Fruit fly (Drosophila melanogaster): ENCODE results near the gene spict.

spict gene

dm6 chr2L:12704418-12704920 is at the start of gene spict, which contains the start of gene CG5776 (continued):
- peak; percentile 83 for TF ChIP-seq PHDP (tag; optimal IDR thresholded peaks at IDR 0.05)
- TF ChIP-seq org-1 (GFP tag; optimal IDR thresholded peaks at IDR 0.05) = peak; percentile 47
- TF ChIP-seq Aef1 (GFP tag; IDR thresholded peaks at IDR 0.05) = peak; percentile 83
- peak; percentile 52 for TF ChIP-seq Max (GFP tag; optimal IDR thresholded peaks at IDR 0.05)
- peak; percentile 89 for TF ChIP-seq CG3847 (GFP tag; IDR thresholded peaks at IDR 0.05)
- peak; percentile 73 for TF ChIP-seq CG2678 (tag; optimal IDR thresholded peaks at IDR 0.05)
- TF ChIP-seq Hmr (GFP tag; optimal IDR thresholded peaks at IDR 0.05) = peak; percentile 91
- TF ChIP-seq CG4328 (GFP tag; optimal IDR thresholded peaks at IDR 0.05) = peak; percentile 31
- no peak for TF ChIP-seq CG1647 (GFP tag; optimal IDR thresholded peaks at IDR 0.05)
- peak; percentile 89 for TF ChIP-seq CG13775 (GFP tag; optimal IDR thresholded peaks at IDR 0.05)
- peak; percentile 60 for TF ChIP-seq CG31441 (GFP tag; IDR thresholded peaks at IDR 0.05)
- TF ChIP-seq lov (optimal IDR thresholded peaks at IDR 0.05) = no peak
- TF ChIP-seq lov (GFP tag; IDR thresholded peaks at IDR 0.05) = no peak
- peak; percentile 18 for TF ChIP-seq CG10654 (GFP tag; optimal IDR thresholded peaks at IDR 0.05)
- TF ChIP-seq Hr51 (GFP tag; optimal IDR thresholded peaks at IDR 0.05) = peak; percentile 45 to 82
- 0 out of 2 replicates have a peak, but pooled peaks have one; percentile 58 for TF ChIP-seq seq (GFP tag; IDR thresholded peaks at IDR 0.05)
- peak; percentile 12; the same call in 1 of the 3 replicates for TF ChIP-seq CG34224 (GFP tag; IDR thresholded peaks at IDR 0.05; ENCODE audit: partially characterized antibody)
- TF ChIP-seq YL-1 (GFP tag; optimal IDR thresholded peaks at IDR 0.05) = peak; percentile 60
- peak; percentile 1 for TF ChIP-seq BtbVII (GFP tag; optimal IDR thresholded peaks at IDR 0.05)
- TF ChIP-seq Ets97D (GFP tag; optimal IDR thresholded peaks at IDR 0.05) = peak; percentile 25
- TF ChIP-seq Hr78 (GFP tag; optimal IDR thresholded peaks at IDR 0.05) = no peak
- TF ChIP-seq Spps (tag; optimal IDR thresholded peaks at IDR 0.05) = peak; percentile 40
- peak; percentile 10 for TF ChIP-seq Atf-2 (GFP tag; optimal IDR thresholded peaks at IDR 0.05)
- TF ChIP-seq usp (GFP tag; optimal IDR thresholded peaks at IDR 0.05) = no peak
- peak; percentile 92 for TF ChIP-seq Rfx (GFP tag; IDR thresholded peaks at IDR 0.05)
- no peak for TF ChIP-seq eve (GFP tag; optimal IDR thresholded peaks at IDR 0.05)
- peak; percentile 31 for TF ChIP-seq CG15479 (GFP tag; optimal IDR thresholded peaks at IDR 0.05)
- peak in 1 of 2 experiments; percentile 51 for TF ChIP-seq crp (GFP tag; optimal IDR thresholded peaks at IDR 0.05)
- TF ChIP-seq CG3065 (GFP tag; optimal IDR thresholded peaks at IDR 0.05) = no peak
- TF ChIP-seq CG30020 (tag; optimal IDR thresholded peaks at IDR 0.05) = peak; percentile 58
- TF ChIP-seq sr (GFP tag; IDR thresholded peaks at IDR 0.05) = no peak
- peak; percentile 86 for TF ChIP-seq CG9817 (tag; optimal IDR thresholded peaks at IDR 0.05)
- TF ChIP-seq Sry-δ (GFP tag; optimal IDR thresholded peaks at IDR 0.05) = no peak
- no peak for TF ChIP-seq bigmax (GFP tag; optimal IDR thresholded peaks at IDR 0.05)
- TF ChIP-seq Hr3 (GFP tag; optimal IDR thresholded peaks at IDR 0.05) = peak; percentile 75
- peak; percentile 98 for TF ChIP-seq MBD-R2 (GFP tag; IDR thresholded peaks at IDR 0.05)
- TF ChIP-seq CG16815 (GFP tag; optimal IDR thresholded peaks at IDR 0.05) = peak; percentile 80
- peak; percentile 88 for TF ChIP-seq dysf (GFP tag; IDR thresholded peaks at IDR 0.05)
- peak; percentile 7 for TF ChIP-seq Antp (GFP tag; optimal IDR thresholded peaks at IDR 0.05)
- peak; percentile 78 for TF ChIP-seq sug (tag; optimal IDR thresholded peaks at IDR 0.05)
- no peak for TF ChIP-seq CG6791 (GFP tag; IDR thresholded peaks at IDR 0.05; ENCODE audit: partially characterized antibody)
- peak; percentile 65 for TF ChIP-seq zen (tag; optimal IDR thresholded peaks at IDR 0.05)
- TF ChIP-seq E2f1 (GFP tag; IDR thresholded peaks at IDR 0.05) = peak; percentile 81
- TF ChIP-seq lab (GFP tag; optimal IDR thresholded peaks at IDR 0.05) = peak; percentile 83
- peak; percentile 87 for TF ChIP-seq CG11247 (GFP tag; IDR thresholded peaks at IDR 0.05)
- TF ChIP-seq jumu (GFP tag; optimal IDR thresholded peaks at IDR 0.05) = no peak
- TF ChIP-seq odd (GFP tag; optimal IDR thresholded peaks at IDR 0.05) = peak; percentile 33
- TF ChIP-seq CHES-1-like (GFP tag; optimal IDR thresholded peaks at IDR 0.05) = peak; percentile 35
- TF ChIP-seq da (GFP tag; optimal IDR thresholded peaks at IDR 0.05) = no peak
- no peak; the same call in 1 of the 2 replicates for TF ChIP-seq CG32767 (GFP tag; IDR thresholded peaks at IDR 0.05)
- TF ChIP-seq br (optimal IDR thresholded peaks at IDR 0.05) = no peak
